Fruit fly (Drosophila melanogaster) whole organism, wandering third instar larva: ENCODE measurements around the gene CG13272.

Source experiments
- Abd-B ChIP-seq: fragments of >200 bp; optimal IDR thresholded peaks from 2 replicates; lab custom pipeline; 2017; ENCODE audit warnings: missing biosample characterization, missing genetic modification characterization
- CG32264 ChIP-seq: fragments of 200-800 bp; sonication (Bioruptor generic); optimal IDR thresholded peaks from 2 replicates; lab custom pipeline; 2016; ENCODE audit warnings: missing biosample characterization, missing genetic modification characterization
- CG9705 ChIP-seq: fragments of 200-800 bp; sonication (Bioruptor generic); optimal IDR thresholded peaks from 2 replicates; lab custom pipeline; 2018; ENCODE audit warnings: missing biosample characterization, mild to moderate bottlenecking, missing genetic modification characterization
- CrebA ChIP-seq: fragments of 200-800 bp; sonication (Bioruptor generic); optimal IDR thresholded peaks from 2 replicates; lab custom pipeline; 2016; ENCODE audit warnings: missing biosample characterization, mild to moderate bottlenecking, missing genetic modification characterization, borderline replicate concordance
- Dfd ChIP-seq: fragments of >200 bp; optimal IDR thresholded peaks from 2 replicates; lab custom pipeline; 2017; ENCODE audit warnings: missing biosample characterization, missing genetic modification characterization
- GATAd ChIP-seq: sonication (Bioruptor generic); optimal IDR thresholded peaks from 2 replicates; lab custom pipeline; 2016; ENCODE audit warnings: missing biosample characterization, missing genetic modification characterization
- HLH106 ChIP-seq: fragments of 200-800 bp; optimal IDR thresholded peaks from 3 replicates; lab custom pipeline; 2019; ENCODE audit warnings: missing biosample characterization, mild to moderate bottlenecking, missing genetic modification characterization, moderate library complexity
- Hnf4 ChIP-seq: fragments of 200-800 bp; sonication (Bioruptor generic); optimal IDR thresholded peaks from 2 replicates; lab custom pipeline; 2016; ENCODE audit warnings: missing biosample characterization, mild to moderate bottlenecking, missing genetic modification characterization
- Hr78 ChIP-seq: fragments of >200 bp; optimal IDR thresholded peaks from 2 replicates; lab custom pipeline; 2017; ENCODE audit warnings: missing biosample characterization, missing genetic modification characterization
- Hr83 ChIP-seq: fragments of 200-300 bp; sonication (Bioruptor generic); optimal IDR thresholded peaks from 2 replicates; lab custom pipeline; 2016; ENCODE audit warnings: missing biosample characterization, mild to moderate bottlenecking, missing genetic modification characterization, moderate library complexity; ENCODE audit not compliant: poor library complexity, severe bottlenecking
- Jra ChIP-seq: sonication (Bioruptor generic); optimal IDR thresholded peaks from 2 replicates; lab custom pipeline; 2016; ENCODE audit warnings: missing biosample characterization, missing genetic modification characterization
- Myc ChIP-seq: fragments of >200 bp; optimal IDR thresholded peaks from 2 replicates; lab custom pipeline; 2017
- N ChIP-seq: fragments of >200 bp; optimal IDR thresholded peaks from 2 replicates; lab custom pipeline; 2018; ENCODE audit warnings: missing biosample characterization, missing external identifiers, missing genetic modification characterization
- Rel ChIP-seq, 2 experiments: fragments of 200-800 bp; sonication (Bioruptor generic) in 1 of 2; optimal IDR thresholded peaks; 2 replicates in 1 of 2; 3 replicates in 1 of 2; lab custom pipeline; 2016 to 2019; ENCODE audit warnings: mild to moderate bottlenecking in 2 of 2, missing biosample characterization in 2 of 2, missing genetic modification characterization in 2 of 2, moderate library complexity in 1 of 2
- Sp1 ChIP-seq: fragments of 200-800 bp; sonication (Bioruptor generic); optimal IDR thresholded peaks from 3 replicates; lab custom pipeline; 2019; ENCODE audit warnings: missing biosample characterization, mild to moderate bottlenecking, missing genetic modification characterization, moderate library complexity
- brk ChIP-seq: fragments of 200-800 bp; sonication (Bioruptor generic); optimal IDR thresholded peaks from 2 replicates; lab custom pipeline; 2016; ENCODE audit warnings: missing biosample characterization, mild to moderate bottlenecking, missing genetic modification characterization
- dl ChIP-seq, 2 experiments: fragments of 175-275, 200-275 bp in 1 of 2; fragments of 200-275 bp in 1 of 2; sonication (Bioruptor generic); optimal IDR thresholded peaks; lab custom pipeline; 2018; ENCODE audit warnings: mild to moderate bottlenecking in 2 of 2, missing biosample characterization in 2 of 2, missing genetic modification characterization in 2 of 2, moderate library complexity in 2 of 2; ENCODE audit not compliant: partially characterized antibody in 2 of 2, insufficient read depth in 1 of 2
- dmrt93B ChIP-seq: fragments of 200-800 bp; sonication (Bioruptor generic); optimal IDR thresholded peaks from 2 replicates; lab custom pipeline; 2018; ENCODE audit warnings: missing biosample characterization, mild to moderate bottlenecking, missing genetic modification characterization
- foxo ChIP-seq, 2 experiments: fragments of 200-800 bp; sonication (Bioruptor generic); optimal IDR thresholded peaks; 2 replicates in 1 of 2; 3 replicates in 1 of 2; lab custom pipeline; 2016 to 2017; ENCODE audit warnings: missing biosample characterization in 2 of 2, missing genetic modification characterization in 2 of 2
- jim ChIP-seq: fragments of 175-275, 200-325 bp; sonication (Bioruptor generic); optimal IDR thresholded peaks from 2 replicates; lab custom pipeline; 2016; ENCODE audit warnings: missing biosample characterization, mild to moderate bottlenecking, missing genetic modification characterization
- lola ChIP-seq: fragments of >200 bp; optimal IDR thresholded peaks from 2 replicates; lab custom pipeline; 2017; ENCODE audit warnings: missing biosample characterization, missing genetic modification characterization
- pan ChIP-seq: fragments of >200 bp; optimal IDR thresholded peaks from 2 replicates; lab custom pipeline; 2017
- rgr ChIP-seq: fragments of 200-800 bp; sonication (Bioruptor generic); optimal IDR thresholded peaks from 3 replicates; lab custom pipeline; 2016; ENCODE audit warnings: missing biosample characterization, mild to moderate bottlenecking, missing genetic modification characterization
- tai ChIP-seq: sonication (Bioruptor generic); optimal IDR thresholded peaks from 2 replicates; lab custom pipeline; 2016; ENCODE audit warnings: missing biosample characterization, missing genetic modification characterization
- usp ChIP-seq: fragments of >200 bp; optimal IDR thresholded peaks from 2 replicates; lab custom pipeline; 2017; ENCODE audit warnings: missing biosample characterization, missing genetic modification characterization

CG13272 gene

dm6 chr2L:16804376-16804934 is at the start of gene CG13272:
Gene CG13272 (plus strand): TSS chr2L:16804884.
- TF ChIP-seq Myc (no peak), Jra (GFP tag; lab: Kevin White, UChicago) (no peak), CG32264 (no peak), usp (no peak), GATAd (GFP tag; lab: Kevin White, UChicago) (no peak), Hr83 (GFP tag; lab: Kevin White, UChicago) (no peak), lola (GFP tag; lab: Kevin White, UChicago) (no peak), Abd-B (GFP tag; lab: Kevin White, UChicago) (no peak), tai (no peak), Hnf4 (no peak), dmrt93B (GFP tag; lab: Kevin White, UChicago) (no peak)

- no peak for TF ChIP-seq Dfd (GFP tag; lab: Kevin White, UChicago)
- TF ChIP-seq Hr78 (GFP tag; lab: Kevin White, UChicago), result no peak
- TF ChIP-seq HLH106 (tag; lab: Kevin White, UChicago), result no peak
Measured at dm6 chr2L:16760504-16761417, 43.9 kb upstream of the CG13272 start, which contains the start of gene ppk17. Gene ppk17 (minus strand): TSS chr2L:16760554.

- no peak for TF ChIP-seq Myc
- TF ChIP-seq CrebA (GFP tag; lab: Kevin White, UChicago), result no peak
- no peak for TF ChIP-seq pan (lab: Kevin White, UChicago)
- no peak for TF ChIP-seq CG9705 (GFP tag; lab: Kevin White, UChicago)
- TF ChIP-seq N (GFP tag; lab: Kevin White, UChicago), result no peak
- TF ChIP-seq HLH106 (tag; lab: Kevin White, UChicago), result no peak
- TF ChIP-seq dl (GFP tag; optimal IDR thresholded peaks at IDR 0.05; lab: Kevin White, UChicago; ENCODE audit: insufficient read depth in 1 of 2, partially characterized antibody in 2 of 2), result no peak
- TF ChIP-seq jim (GFP tag; lab: Kevin White, UChicago), result no peak
- no peak for TF ChIP-seq Jra (GFP tag; lab: Kevin White, UChicago)
- TF ChIP-seq Dfd (GFP tag; lab: Kevin White, UChicago), result no peak
Measured at dm6 chr2L:16761891-16762290, 42.8 kb upstream of the CG13272 start.

- TF ChIP-seq Rel (GFP tag; optimal IDR thresholded peaks at IDR 0.05; lab: Kevin White, UChicago) (no peak), Rel (tag; optimal IDR thresholded peaks at IDR 0.05; lab: Kevin White, UChicago) (no peak), rgr (GFP tag; lab: Kevin White, UChicago) (no peak), Dfd (GFP tag; lab: Kevin White, UChicago) (no peak), Sp1 (no peak), Myc (no peak), brk (GFP tag; lab: Kevin White, UChicago) (no peak), lola (GFP tag; lab: Kevin White, UChicago) (no peak), HLH106 (tag; lab: Kevin White, UChicago) (no peak), GATAd (GFP tag; lab: Kevin White, UChicago) (no peak), dl (GFP tag; optimal IDR thresholded peaks at IDR 0.05; lab: Kevin White, UChicago; ENCODE audit: insufficient read depth in 1 of 2, partially characterized antibody in 2 of 2) (no peak)
Measured at dm6 chr2L:16764480-16764879, 40.2 kb upstream of the CG13272 start.

dm6 chr2L:16766070-16766752 is 38.5 kb upstream of the CG13272 start, which contains the start of gene Mhc:
Gene Mhc (plus strand): TSS chr2L:16766566.
- TF ChIP-seq Myc (no peak), Hr83 (GFP tag; lab: Kevin White, UChicago) (no peak), CG32264 (no peak), dmrt93B (GFP tag; lab: Kevin White, UChicago) (no peak), foxo (GFP tag; optimal IDR thresholded peaks at IDR 0.05; lab: Kevin White, UChicago) (no peak), brk (GFP tag; lab: Kevin White, UChicago) (no peak), Abd-B (GFP tag; lab: Kevin White, UChicago) (no peak)
